Worm (Caenorhabditis elegans): Measurements from ENCODE around the gene srlf-32.

srlf-32 gene

DNA sequence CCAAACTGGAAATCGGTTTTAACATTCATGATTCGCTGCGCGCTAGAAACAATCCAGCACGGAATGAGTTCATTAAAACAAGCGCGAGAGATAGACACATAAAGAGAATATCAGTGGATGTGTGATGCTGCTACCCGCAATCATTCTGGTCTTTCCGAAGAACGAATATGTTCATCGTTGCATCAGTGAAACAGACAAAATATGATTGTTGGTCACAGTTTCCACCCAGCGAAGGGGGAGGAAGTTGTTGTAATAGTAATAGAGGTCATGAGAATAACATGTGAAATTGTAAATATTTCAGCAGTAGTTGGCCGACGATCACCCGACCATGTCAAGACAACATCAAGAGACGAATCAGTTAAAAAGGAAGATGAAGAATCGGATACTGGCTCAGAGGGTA lies 24.6 kb upstream of the srlf-32 start:
- TF ChIP-seq ztf-11 (tag; optimal IDR thresholded peaks at IDR 0.05) (no peak), ceh-82 (tag; optimal IDR thresholded peaks at IDR 0.05) (no peak), tbx-2 (tag; optimal IDR thresholded peaks at IDR 0.05) (no peak), nhr-23 (tag; optimal IDR thresholded peaks at IDR 0.05) (peak; percentile 36), nhr-77 (tag; optimal IDR thresholded peaks at IDR 0.05) (no peak), egl-5 (tag; optimal IDR thresholded peaks at IDR 0.05) (no peak), nhr-25 (tag; optimal IDR thresholded peaks at IDR 0.05) (peak; percentile 41), nhr-43 (tag; optimal IDR thresholded peaks at IDR 0.05; ENCODE audit: poor library complexity, severe bottlenecking) (peak; percentile 94), elt-3 (tag; optimal IDR thresholded peaks at IDR 0.05) (peak in 1 of 3 experiments; percentile 55), elt-1 (tag; optimal IDR thresholded peaks at IDR 0.05) (no peak), pqm-1 (tag; optimal IDR thresholded peaks at IDR 0.05) (no peak), mdl-1 (tag; optimal IDR thresholded peaks at IDR 0.05) (no peak)

DNA sequence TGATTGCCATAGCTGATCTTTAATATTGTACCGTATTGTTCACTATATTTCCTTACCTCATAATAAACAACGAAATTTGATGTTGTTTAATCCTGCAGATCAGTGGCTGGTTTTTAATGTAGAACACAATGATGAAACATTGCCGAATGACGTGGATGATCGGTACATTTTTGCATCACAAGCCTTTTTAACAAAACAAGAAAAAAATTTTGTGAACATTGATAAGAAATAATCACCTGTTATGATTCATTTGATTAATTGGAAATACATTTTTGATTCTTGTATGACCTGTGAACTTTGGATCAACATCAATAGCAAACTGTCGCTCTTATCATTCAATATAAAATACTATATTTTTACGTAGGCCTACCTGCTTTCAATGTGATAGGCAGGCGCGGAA lies 23.0 kb upstream of the srlf-32 start:
- TF ChIP-seq egl-5 (tag; optimal IDR thresholded peaks at IDR 0.05) (no peak), egl-27 (tag; optimal IDR thresholded peaks at IDR 0.05) (no peak), nhr-25 (tag; optimal IDR thresholded peaks at IDR 0.05) (peak; percentile 6), nfya-1 (tag; optimal IDR thresholded peaks at IDR 0.05; ENCODE audit: insufficient read depth) (peak; percentile 2), nhr-23 (tag; optimal IDR thresholded peaks at IDR 0.05) (peak; percentile 20), nhr-11 (tag; optimal IDR thresholded peaks at IDR 0.05) (no peak), lsy-12 (tag; optimal IDR thresholded peaks at IDR 0.05) (no peak), nhr-43 (tag; optimal IDR thresholded peaks at IDR 0.05; ENCODE audit: poor library complexity, severe bottlenecking) (peak; percentile 82)

DNA sequence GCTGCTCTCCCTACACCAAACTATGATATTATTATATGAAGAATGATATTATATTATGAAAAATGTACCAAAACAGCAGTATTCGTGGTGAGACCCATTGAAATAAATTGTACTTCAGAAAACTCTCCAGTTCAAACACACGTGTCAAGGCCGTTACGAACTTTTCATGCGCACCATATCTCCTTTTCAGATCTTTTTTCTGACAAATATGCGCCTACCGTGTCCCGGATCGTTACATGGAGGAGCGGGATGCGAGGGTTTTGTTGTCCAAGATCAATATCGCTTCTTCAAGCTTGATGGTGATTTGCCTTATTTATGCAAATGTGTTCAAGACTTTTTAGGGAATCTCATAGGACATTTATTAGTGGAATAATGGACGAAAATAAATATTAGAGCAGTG lies 22.1 kb upstream of the srlf-32 start:
- TF ChIP-seq lin-39 (tag; optimal IDR thresholded peaks at IDR 0.05) = no peak
- no peak for TF ChIP-seq egl-27 (tag; optimal IDR thresholded peaks at IDR 0.05)
- TF ChIP-seq lsy-12 (tag; optimal IDR thresholded peaks at IDR 0.05) = no peak
- TF ChIP-seq nhr-28 (tag; optimal IDR thresholded peaks at IDR 0.05) = no peak
- peak; percentile 61 for TF ChIP-seq nhr-43 (tag; optimal IDR thresholded peaks at IDR 0.05; ENCODE audit: poor library complexity, severe bottlenecking)
- no peak for TF ChIP-seq mdl-1 (tag; optimal IDR thresholded peaks at IDR 0.05)
- no peak for TF ChIP-seq nhr-12 (tag; optimal IDR thresholded peaks at IDR 0.05)
- peak; percentile 70 for TF ChIP-seq elt-1 (tag; optimal IDR thresholded peaks at IDR 0.05)
- TF ChIP-seq ceh-9 (tag; optimal IDR thresholded peaks at IDR 0.05) = no peak
- no peak for TF ChIP-seq fkh-2 (tag; optimal IDR thresholded peaks at IDR 0.05)
- TF ChIP-seq unc-39 (tag; optimal IDR thresholded peaks at IDR 0.05) = no peak

DNA sequence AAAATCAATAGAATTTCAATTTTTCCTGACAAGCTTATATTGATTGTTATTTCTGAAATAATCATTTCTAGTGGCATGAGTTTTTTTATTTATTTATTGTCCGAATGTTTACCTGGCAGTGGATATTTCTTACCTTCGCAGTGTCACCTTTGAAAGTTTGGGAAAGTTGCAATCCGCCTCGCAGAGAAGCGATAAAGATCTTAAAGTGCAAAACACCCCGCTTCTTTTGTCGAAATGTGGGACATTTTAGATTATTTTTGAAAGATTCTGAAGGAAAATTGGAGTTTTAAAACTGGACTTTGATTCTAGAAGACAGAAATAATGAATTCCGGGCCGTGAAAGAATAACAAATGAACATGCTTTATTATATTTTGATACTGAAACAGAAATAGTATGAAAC lies 17.1 kb upstream of the srlf-32 start:
- peak; percentile 49 for TF ChIP-seq nhr-23 (tag; optimal IDR thresholded peaks at IDR 0.05)
- peak; percentile 24 for TF ChIP-seq elt-1 (tag; optimal IDR thresholded peaks at IDR 0.05)
- no peak for TF ChIP-seq pha-4 (tag; optimal IDR thresholded peaks at IDR 0.05)

DNA sequence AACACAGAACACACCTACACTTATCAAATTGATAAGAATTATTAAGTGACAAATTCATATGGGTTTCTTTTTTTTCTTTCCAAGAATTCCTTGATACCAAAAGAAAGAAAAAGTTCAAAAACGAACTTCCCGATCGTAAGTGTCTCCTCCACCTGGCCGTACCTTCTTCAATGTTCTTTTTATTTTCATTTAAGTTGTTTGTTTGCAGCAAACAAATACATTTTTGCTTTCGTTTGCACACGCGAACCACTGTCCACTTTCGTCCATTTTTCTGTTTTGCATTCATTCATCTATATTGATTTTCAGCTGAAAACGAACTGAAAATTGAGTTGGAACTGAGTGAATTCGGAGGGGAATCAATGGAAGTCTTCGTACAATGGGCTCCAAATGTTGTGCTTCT lies 14.1 kb upstream of the srlf-32 start, which contains the start of gene VZK822L.2:
TSS of gene VZK822L.2 (plus strand) at position 301 of the 400 bp plus-strand sequence.
- TF ChIP-seq egl-27 (tag; optimal IDR thresholded peaks at IDR 0.05) (no peak), mml-1 (tag; optimal IDR thresholded peaks at IDR 0.05) (no peak), jun-1 (tag; optimal IDR thresholded peaks at IDR 0.05) (no peak), elt-2 (tag; optimal IDR thresholded peaks at IDR 0.05) (peak; percentile 43), nhr-11 (tag; optimal IDR thresholded peaks at IDR 0.05) (no peak), pqm-1 (tag; optimal IDR thresholded peaks at IDR 0.05) (peak; percentile 39)

DNA sequence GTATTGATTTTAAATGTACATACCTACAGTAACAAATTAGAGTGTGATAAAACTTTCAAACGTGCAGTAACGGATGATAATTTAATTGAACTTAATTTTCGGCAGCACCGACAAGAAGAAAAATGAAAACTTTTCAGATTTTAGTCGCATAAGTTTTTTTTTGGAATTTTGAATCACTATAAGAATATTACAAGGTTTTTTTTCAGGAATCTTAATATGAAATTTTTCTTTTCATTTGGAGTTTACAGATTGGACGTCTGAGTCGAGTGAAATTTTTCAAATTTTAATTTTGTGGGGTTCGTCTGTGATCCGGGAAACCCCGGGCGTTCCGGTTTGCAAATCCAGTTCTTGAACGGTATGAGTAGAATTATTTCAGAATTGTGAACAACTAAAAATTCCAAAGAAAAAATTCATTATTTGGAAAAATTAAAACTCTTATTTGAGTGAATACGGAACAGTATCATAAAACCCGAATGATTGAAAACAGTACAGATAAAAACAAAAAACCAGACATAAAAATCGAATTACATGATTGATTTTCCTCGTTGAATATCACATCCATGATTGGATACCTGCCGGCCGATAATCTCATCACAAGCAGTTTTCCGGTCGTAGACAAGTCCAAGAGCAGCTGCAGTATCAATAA lies 12.4 kb upstream of the srlf-32 start:
- peak; percentile 44 for TF ChIP-seq elt-2 (tag; optimal IDR thresholded peaks at IDR 0.05)
- peak; percentile 39 for TF ChIP-seq aly-2 (tag; optimal IDR thresholded peaks at IDR 0.05)
- no peak for TF ChIP-seq nhr-237 (tag; optimal IDR thresholded peaks at IDR 0.05)
- peak; percentile 25 for TF ChIP-seq pqm-1 (tag; optimal IDR thresholded peaks at IDR 0.05)
- no peak for TF ChIP-seq ceh-82 (tag; optimal IDR thresholded peaks at IDR 0.05)
- TF ChIP-seq elt-3 (tag; optimal IDR thresholded peaks at IDR 0.05) = no peak
- TF ChIP-seq ceh-9 (tag; optimal IDR thresholded peaks at IDR 0.05) = no peak
- TF ChIP-seq ztf-11 (tag; optimal IDR thresholded peaks at IDR 0.05) = no peak
- no peak for TF ChIP-seq nhr-12 (tag; optimal IDR thresholded peaks at IDR 0.05)
- TF ChIP-seq fkh-10 (GFP tag; optimal IDR thresholded peaks at IDR 0.05) = no peak
- TF ChIP-seq lsy-12 (tag; optimal IDR thresholded peaks at IDR 0.05) = no peak
- no peak for TF ChIP-seq pha-4 (tag; optimal IDR thresholded peaks at IDR 0.05)
- TF ChIP-seq nhr-43 (tag; optimal IDR thresholded peaks at IDR 0.05; ENCODE audit: poor library complexity, severe bottlenecking) = no peak
- no peak for TF ChIP-seq unc-62 (GFP tag; optimal IDR thresholded peaks at IDR 0.05)

All from whole organism, L3 larva.